Fruit fly (Drosophila melanogaster) Kc167 (cell line): ENCODE measurements around the gene CG11122.

Source experiments
- Myc ChIP-seq: fragments of >200 bp; optimal IDR thresholded peaks from 2 replicates; lab custom pipeline; 2017; ENCODE audit warnings: missing external identifiers
- Sin3A ChIP-seq: fragments of >200 bp; optimal IDR thresholded peaks from 2 replicates; lab custom pipeline; 2018; ENCODE audit warnings: missing external identifiers
- h ChIP-seq: fragments of >200 bp; optimal IDR thresholded peaks from 3 replicates; lab custom pipeline; 2018; ENCODE audit warnings: missing external identifiers
- insv ChIP-seq: fragments of >200 bp; optimal IDR thresholded peaks from 3 replicates; lab custom pipeline; 2018; ENCODE audit warnings: missing external identifiers
- psq ChIP-seq: fragments of >200 bp; optimal IDR thresholded peaks from 2 replicates; lab custom pipeline; 2017; ENCODE audit warnings: missing external identifiers
- ttk ChIP-seq: sonication (Bioruptor generic); optimal IDR thresholded peaks from 2 replicates; lab custom pipeline; 2017; ENCODE audit warnings: missing external identifiers

DNA sequence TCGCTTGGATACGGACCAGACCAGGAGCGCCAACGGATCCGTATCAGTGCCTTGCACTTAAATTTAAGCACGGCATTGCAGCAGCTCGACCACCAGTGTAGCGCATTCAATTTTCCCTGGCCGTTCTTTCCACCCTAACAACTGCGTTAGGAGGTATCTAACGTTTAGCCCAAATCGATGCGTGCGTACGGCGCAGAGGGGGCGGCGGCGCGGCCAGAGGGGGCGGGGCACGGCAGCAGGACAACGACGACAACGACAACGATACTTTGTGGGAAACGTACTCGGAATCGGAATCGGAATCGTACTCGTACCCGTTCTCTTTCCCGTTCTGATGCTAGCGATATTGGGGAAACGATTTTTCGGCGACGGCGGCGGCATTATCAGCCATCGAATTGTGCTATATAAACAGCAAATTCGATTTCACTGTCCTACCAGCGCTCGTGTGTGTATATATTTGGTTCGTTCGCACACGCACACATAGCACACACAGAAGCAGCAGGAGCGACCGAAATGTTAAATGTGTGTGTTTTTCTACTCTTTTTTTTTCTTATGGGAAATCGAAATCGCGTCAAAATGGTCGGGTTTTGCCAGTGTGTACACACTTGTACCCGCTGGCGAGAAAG is at the start of gene CG11122:
- TF ChIP-seq psq (no peak), ttk (lab: Kevin White, UChicago) (no peak), insv (lab: Kevin White, UChicago) (no peak), h (lab: Kevin White, UChicago) (no peak), Sin3A (lab: Kevin White, UChicago) (no peak), Myc (no peak)
